Worm (Caenorhabditis elegans): ENCODE measurements around the gene zip-11.
"Not testable (repeated sequence)": the region's sequence is repeated elsewhere in the genome, so short reads cannot be mapped to it uniquely, and the experiment has no call there.

zip-11 gene

ce11 chrIV:3314099-3314498, 3.0 kb downstream of the zip-11 start:
- peak in 1 of 2 experiments; percentile 44 for TF ChIP-seq lsy-2 (tag; optimal IDR thresholded peaks at IDR 0.05)

ce11 chrIV:3331758-3332157, 20.7 kb downstream of the zip-11 start, which contains the start of gene F42A6.5:
F42A6.5 (minus strand) TSS chrIV:3331858.
- TF ChIP-seq nhr-21, ztf-4, mdl-1 (tag; optimal IDR thresholded peaks at IDR 0.05): not testable (repeated sequence)

DNA sequence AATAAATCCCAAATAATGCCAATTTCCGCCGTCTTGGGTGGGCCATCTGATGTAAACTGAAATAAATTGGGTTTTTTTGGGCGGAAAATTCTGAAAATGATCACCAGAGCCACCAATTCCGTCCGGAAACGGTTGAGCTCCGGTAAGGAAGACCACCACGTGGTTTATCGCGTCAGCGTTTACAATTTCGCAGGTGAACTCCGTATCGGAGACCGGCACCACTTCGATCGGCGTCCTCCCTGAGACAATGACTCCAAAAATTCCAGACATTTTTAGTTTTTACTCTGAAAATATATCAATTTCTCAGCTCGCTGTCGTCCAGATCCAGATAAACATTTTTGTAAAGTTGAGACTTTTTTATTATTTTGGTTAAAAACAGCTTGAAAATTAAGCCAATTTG, 25.5 kb downstream of the zip-11 start, which contains the start of gene F42A6.6:
TSS of gene F42A6.6 (minus strand) at position 289 of the 400 bp plus-strand sequence.
- TF ChIP-seq alr-1 (tag; optimal IDR thresholded peaks at IDR 0.05) (no peak), lsy-2 (tag; optimal IDR thresholded peaks at IDR 0.05) (peak in 1 of 2 experiments; percentile 33), sma-9 (GFP tag; optimal IDR thresholded peaks at IDR 0.05) (peak; percentile 29), sma-9 (tag; optimal IDR thresholded peaks at IDR 0.05) (no peak), mbf-1 (tag; optimal IDR thresholded peaks at IDR 0.05) (no peak), nhr-12 (tag; optimal IDR thresholded peaks at IDR 0.05) (no peak), dmd-4 (tag; optimal IDR thresholded peaks at IDR 0.05) (no peak), lin-13 (GFP tag; optimal IDR thresholded peaks at IDR 0.05) (peak; percentile 13), lin-11 (tag; optimal IDR thresholded peaks at IDR 0.05) (no peak), mab-5 (tag; optimal IDR thresholded peaks at IDR 0.05) (no peak), sem-4 (tag; optimal IDR thresholded peaks at IDR 0.05) (peak; percentile 4), gmeb-1 (tag; optimal IDR thresholded peaks at IDR 0.05) (peak; percentile 39), ama-1 (optimal IDR thresholded peaks at IDR 0.05) (peak; percentile 72), egl-27 (tag; optimal IDR thresholded peaks at IDR 0.05) (no peak), nhr-21 (tag; optimal IDR thresholded peaks at IDR 0.05) (peak; percentile 11)

DNA sequence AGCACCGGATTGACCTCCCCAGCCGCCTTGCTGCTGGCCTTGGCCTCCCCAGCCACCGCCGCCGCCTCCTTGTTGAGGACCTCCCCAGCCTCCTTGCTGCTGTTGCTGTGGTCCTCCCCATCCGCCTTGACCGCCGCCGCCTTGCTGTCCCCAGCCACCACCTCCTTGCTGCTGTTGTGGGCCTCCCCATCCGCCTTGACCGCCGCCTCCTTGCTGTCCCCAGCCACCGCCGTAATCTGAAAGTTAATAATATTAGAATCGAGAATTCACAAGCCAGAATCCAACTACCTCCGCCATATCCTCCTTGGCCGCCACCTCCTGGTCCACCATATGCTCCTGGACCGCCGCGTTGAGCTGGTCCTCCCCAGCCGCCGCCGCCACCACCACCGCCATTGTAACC, 26.2 kb downstream of the zip-11 start:
- TF ChIP-seq lsy-2 (tag; optimal IDR thresholded peaks at IDR 0.05) (no peak), Y55F3AM.14 (GFP tag; optimal IDR thresholded peaks at IDR 0.05) (no peak), nhr-25 (tag; optimal IDR thresholded peaks at IDR 0.05) (no peak), blmp-1 (tag; optimal IDR thresholded peaks at IDR 0.05; ENCODE audit: insufficient read depth) (no peak), nhr-23 (tag; optimal IDR thresholded peaks at IDR 0.05) (no peak), lin-13 (GFP tag; optimal IDR thresholded peaks at IDR 0.05) (no peak), dmd-4 (tag; optimal IDR thresholded peaks at IDR 0.05) (no peak), nhr-11 (tag; optimal IDR thresholded peaks at IDR 0.05) (no peak), ztf-1 (GFP tag; conservative IDR thresholded peaks at IDR 0.05) (no peak), alr-1 (tag; optimal IDR thresholded peaks at IDR 0.05) (no peak), ZK546.5 (tag; optimal IDR thresholded peaks at IDR 0.05) (no peak), crh-2 (tag; optimal IDR thresholded peaks at IDR 0.05) (no peak), lin-11 (tag; optimal IDR thresholded peaks at IDR 0.05) (no peak), ztf-4 (tag; optimal IDR thresholded peaks at IDR 0.05) (no peak), unc-39 (tag; optimal IDR thresholded peaks at IDR 0.05) (no peak)

- no peak for TF ChIP-seq unc-39 (tag; optimal IDR thresholded peaks at IDR 0.05)
- TF ChIP-seq sem-4 (tag; optimal IDR thresholded peaks at IDR 0.05), result no peak
- no peak for TF ChIP-seq unc-62 (GFP tag; optimal IDR thresholded peaks at IDR 0.05)
- no peak for TF ChIP-seq nhr-23 (tag; optimal IDR thresholded peaks at IDR 0.05)
- no peak for TF ChIP-seq ZK546.5 (tag; optimal IDR thresholded peaks at IDR 0.05)
- TF ChIP-seq ztf-11 (tag; optimal IDR thresholded peaks at IDR 0.05), result no peak
- TF ChIP-seq mdl-1 (tag; optimal IDR thresholded peaks at IDR 0.05), result no peak
- no peak for TF ChIP-seq ama-1 (optimal IDR thresholded peaks at IDR 0.05)
- no peak for TF ChIP-seq F13H6.1 (tag; optimal IDR thresholded peaks at IDR 0.05)
- no peak for TF ChIP-seq crh-2 (tag; optimal IDR thresholded peaks at IDR 0.05)
- no peak for TF ChIP-seq nhr-10 (tag; optimal IDR thresholded peaks at IDR 0.05)
- TF ChIP-seq lin-11 (tag; optimal IDR thresholded peaks at IDR 0.05), result no peak
Measured at ce11 chrIV:3338176-3338575, 27.1 kb downstream of the zip-11 start.

ce11 chrIV:3338676-3339075, 27.6 kb downstream of the zip-11 start, which contains the start of gene hrpa-1:
hrpa-1 (minus strand) TSS chrIV:3338867.
- TF ChIP-seq lsy-2 (tag; optimal IDR thresholded peaks at IDR 0.05) (peak; percentile 85 to 96), egl-27 (tag; optimal IDR thresholded peaks at IDR 0.05) (peak; percentile 8), unc-55 (GFP tag; optimal IDR thresholded peaks at IDR 0.05) (peak; percentile 98), nhr-129 (tag; optimal IDR thresholded peaks at IDR 0.05) (peak; percentile 64), nhr-12 (tag; optimal IDR thresholded peaks at IDR 0.05) (no peak), mdl-1 (tag; optimal IDR thresholded peaks at IDR 0.05) (peak in 1 of 2 experiments; percentile 46), unc-62 (GFP tag; optimal IDR thresholded peaks at IDR 0.05) (no peak), nhr-237 (tag; optimal IDR thresholded peaks at IDR 0.05) (no peak), sma-9 (GFP tag; optimal IDR thresholded peaks at IDR 0.05) (peak; percentile 70), sma-9 (tag; optimal IDR thresholded peaks at IDR 0.05) (no peak), peb-1 (tag; optimal IDR thresholded peaks at IDR 0.05) (no peak), ceh-82 (tag; optimal IDR thresholded peaks at IDR 0.05) (peak; percentile 62), C34F6.9 (tag; optimal IDR thresholded peaks at IDR 0.05) (peak; percentile 94), elt-3 (tag; optimal IDR thresholded peaks at IDR 0.05) (no peak), snpc-4 (tag; optimal IDR thresholded peaks at IDR 0.05) (peak; percentile 42), alr-1 (tag; optimal IDR thresholded peaks at IDR 0.05) (no peak), nhr-77 (tag; optimal IDR thresholded peaks at IDR 0.05) (no peak), fos-1 (tag; optimal IDR thresholded peaks at IDR 0.05) (peak; percentile 64), unc-39 (tag; optimal IDR thresholded peaks at IDR 0.05) (no peak), lin-39 (tag; optimal IDR thresholded peaks at IDR 0.05) (no peak), lin-11 (tag; optimal IDR thresholded peaks at IDR 0.05) (peak; percentile 80), nhr-23 (tag; optimal IDR thresholded peaks at IDR 0.05) (no peak), gmeb-1 (tag; optimal IDR thresholded peaks at IDR 0.05) (peak; percentile 97), ztf-1 (GFP tag; conservative IDR thresholded peaks at IDR 0.05) (no peak), mab-5 (tag; optimal IDR thresholded peaks at IDR 0.05) (peak; percentile 56), lin-13 (GFP tag; optimal IDR thresholded peaks at IDR 0.05) (peak; percentile 92)
